Worm (Caenorhabditis elegans): ENCODE data around the gene acp-5.

The acp-5 gene

ce11 chrX:5829175-5829574 lies at the start of gene acp-5:
Gene acp-5 (plus strand): TSS chrX:5829435.
- TF ChIP-seq ets-7 (tag; optimal IDR thresholded peaks at IDR 0.05) = no peak

- TF ChIP-seq ets-7 (tag; optimal IDR thresholded peaks at IDR 0.05) (no peak), F13C5.2 (tag; optimal IDR thresholded peaks at IDR 0.05) (no peak), tbx-11 (GFP tag; IDR thresholded peaks at IDR 0.05) (no peak), aly-1 (tag; optimal IDR thresholded peaks at IDR 0.05) (no peak), tra-4 (tag; optimal IDR thresholded peaks at IDR 0.05) (no peak), hnd-1 (tag; optimal IDR thresholded peaks at IDR 0.05) (no peak), B0310.2 (tag; optimal IDR thresholded peaks at IDR 0.05) (no peak), ceh-36 (tag; optimal IDR thresholded peaks at IDR 0.05) (no peak), tbx-37 (GFP tag; conservative IDR thresholded peaks at IDR 0.05) (no peak), ama-1 (optimal IDR thresholded peaks at IDR 0.05) (no peak), sea-1 (GFP tag; conservative IDR thresholded peaks at IDR 0.05) (no peak), ceh-13 (GFP tag; optimal IDR thresholded peaks at IDR 0.05) (no peak), scrt-1 (GFP tag; IDR thresholded peaks at IDR 0.05) (no peak), hmg-4 (GFP tag; optimal IDR thresholded peaks at IDR 0.05) (no peak), pes-1 (GFP tag; IDR thresholded peaks at IDR 0.05) (no peak), flt-1 (GFP tag; IDR thresholded peaks at IDR 0.05) (no peak), hmbx-1 (tag; optimal IDR thresholded peaks at IDR 0.05) (no peak)
These were observed 48.5 kb upstream of the acp-5 start, which contains the start of gene sft-4 for ce11 chrX:5780672-5781182. Gene sft-4 (minus strand): TSS chrX:5780722.

ce11 chrX:5781294-5781693 lies 47.9 kb upstream of the acp-5 start:
- no peak for TF ChIP-seq ama-1 (optimal IDR thresholded peaks at IDR 0.05)
- no peak for TF ChIP-seq hnd-1 (tag; optimal IDR thresholded peaks at IDR 0.05)
- no peak for TF ChIP-seq hmg-4 (GFP tag; optimal IDR thresholded peaks at IDR 0.05)
- TF ChIP-seq tbx-37 (GFP tag; conservative IDR thresholded peaks at IDR 0.05) = no peak
- no peak for TF ChIP-seq ceh-13 (GFP tag; optimal IDR thresholded peaks at IDR 0.05)
- TF ChIP-seq B0310.2 (tag; optimal IDR thresholded peaks at IDR 0.05) = no peak
- TF ChIP-seq ets-7 (tag; optimal IDR thresholded peaks at IDR 0.05) = no peak
- TF ChIP-seq sea-1 (GFP tag; conservative IDR thresholded peaks at IDR 0.05) = no peak
- no peak for TF ChIP-seq scrt-1 (GFP tag; IDR thresholded peaks at IDR 0.05)

DNA sequence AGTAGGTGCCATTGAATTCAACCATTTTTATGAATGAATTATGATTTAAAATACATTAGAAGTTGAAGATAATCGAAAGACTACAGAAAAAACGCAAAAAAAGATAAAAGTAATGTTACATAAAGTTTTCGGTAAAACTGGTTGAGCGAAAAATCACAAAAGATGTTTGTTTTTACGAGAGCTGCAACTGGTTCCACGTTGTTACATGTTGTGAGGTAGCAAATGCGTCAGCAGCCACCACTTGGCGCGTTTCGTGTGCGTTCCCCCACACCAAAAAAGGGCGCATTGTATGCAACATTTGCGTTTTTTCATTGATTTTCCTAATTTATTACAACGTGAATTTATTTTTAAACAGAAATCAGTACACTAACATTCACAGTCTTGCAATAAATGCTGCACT lies 47.1 kb upstream of the acp-5 start, which contains the start of gene gakh-1:
Gene gakh-1, plus strand, starts transcription at position 347 of the 400 bp plus-strand sequence.
- TF ChIP-seq tra-4 (tag; optimal IDR thresholded peaks at IDR 0.05) = no peak
- TF ChIP-seq hmbx-1 (tag; optimal IDR thresholded peaks at IDR 0.05) = no peak
- TF ChIP-seq hmg-4 (GFP tag; optimal IDR thresholded peaks at IDR 0.05) = no peak
- no peak for TF ChIP-seq ceh-36 (tag; optimal IDR thresholded peaks at IDR 0.05)
- TF ChIP-seq ets-7 (tag; optimal IDR thresholded peaks at IDR 0.05) = no peak
- TF ChIP-seq hnd-1 (tag; optimal IDR thresholded peaks at IDR 0.05) = no peak
- no peak for TF ChIP-seq B0310.2 (tag; optimal IDR thresholded peaks at IDR 0.05)
- TF ChIP-seq F13C5.2 (tag; optimal IDR thresholded peaks at IDR 0.05) = no peak
- TF ChIP-seq flt-1 (GFP tag; IDR thresholded peaks at IDR 0.05) = no peak
- no peak for TF ChIP-seq tbx-11 (GFP tag; IDR thresholded peaks at IDR 0.05)
- no peak for TF ChIP-seq sea-1 (GFP tag; conservative IDR thresholded peaks at IDR 0.05)
- no peak for TF ChIP-seq ceh-13 (GFP tag; optimal IDR thresholded peaks at IDR 0.05)
- no peak for TF ChIP-seq pes-1 (GFP tag; IDR thresholded peaks at IDR 0.05)
- no peak for TF ChIP-seq aly-1 (tag; optimal IDR thresholded peaks at IDR 0.05)
- TF ChIP-seq tbx-37 (GFP tag; conservative IDR thresholded peaks at IDR 0.05) = no peak
- TF ChIP-seq scrt-1 (GFP tag; IDR thresholded peaks at IDR 0.05) = no peak
- no peak for TF ChIP-seq ama-1 (optimal IDR thresholded peaks at IDR 0.05)

DNA sequence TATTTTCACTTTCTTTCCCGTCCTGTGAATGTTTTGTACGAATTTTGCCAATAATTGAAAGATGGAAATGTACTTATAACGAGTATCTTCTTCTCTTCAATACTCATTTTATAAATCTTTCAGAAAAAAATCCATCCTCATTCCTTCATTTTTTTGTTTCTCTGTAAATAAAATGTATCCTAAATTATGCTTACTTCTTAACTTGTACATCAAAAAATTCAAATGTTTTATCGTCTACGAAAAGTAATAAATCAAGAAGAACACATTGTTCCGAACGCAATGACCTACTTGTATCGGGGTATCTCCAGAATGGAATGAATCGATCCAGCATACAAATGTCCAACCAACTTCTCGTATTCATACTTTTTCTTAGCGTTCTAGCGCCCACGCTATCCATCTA lies 43.0 kb upstream of the acp-5 start, which contains the start of gene F46G11.6:
Gene F46G11.6, plus strand, starts transcription at position 301 of the 400 bp plus-strand sequence.
- no peak for TF ChIP-seq pes-1 (GFP tag; IDR thresholded peaks at IDR 0.05)
- no peak for TF ChIP-seq ceh-36 (tag; optimal IDR thresholded peaks at IDR 0.05)
- no peak for TF ChIP-seq ets-7 (tag; optimal IDR thresholded peaks at IDR 0.05)
- no peak for TF ChIP-seq ceh-13 (GFP tag; optimal IDR thresholded peaks at IDR 0.05)
- TF ChIP-seq B0310.2 (tag; optimal IDR thresholded peaks at IDR 0.05) = no peak
- no peak for TF ChIP-seq hmg-4 (GFP tag; optimal IDR thresholded peaks at IDR 0.05)
- no peak for TF ChIP-seq aly-1 (tag; optimal IDR thresholded peaks at IDR 0.05)

ce11 chrX:5787861-5788260 lies 41.4 kb upstream of the acp-5 start, which contains the start of gene F46G11.2:
Gene F46G11.2 (plus strand): TSS chrX:5788161.
- TF ChIP-seq tbx-11 (GFP tag; IDR thresholded peaks at IDR 0.05) = no peak
- no peak for TF ChIP-seq hmg-4 (GFP tag; optimal IDR thresholded peaks at IDR 0.05)
- TF ChIP-seq ceh-13 (GFP tag; optimal IDR thresholded peaks at IDR 0.05) = no peak
- no peak for TF ChIP-seq sea-1 (GFP tag; conservative IDR thresholded peaks at IDR 0.05)
- TF ChIP-seq pes-1 (GFP tag; IDR thresholded peaks at IDR 0.05) = no peak

ce11 chrX:5790915-5791314 lies 38.3 kb upstream of the acp-5 start, which contains the start of gene twnk-1:
Gene twnk-1 (plus strand): TSS chrX:5791215.
- no peak for TF ChIP-seq hnd-1 (tag; optimal IDR thresholded peaks at IDR 0.05)
- TF ChIP-seq tra-4 (tag; optimal IDR thresholded peaks at IDR 0.05) = no peak
- TF ChIP-seq aly-1 (tag; optimal IDR thresholded peaks at IDR 0.05) = no peak
- TF ChIP-seq hmbx-1 (tag; optimal IDR thresholded peaks at IDR 0.05) = no peak
- no peak for TF ChIP-seq B0310.2 (tag; optimal IDR thresholded peaks at IDR 0.05)
- no peak for TF ChIP-seq ets-7 (tag; optimal IDR thresholded peaks at IDR 0.05)
- TF ChIP-seq hmg-4 (GFP tag; optimal IDR thresholded peaks at IDR 0.05) = no peak
- TF ChIP-seq tbx-11 (GFP tag; IDR thresholded peaks at IDR 0.05) = no peak
- TF ChIP-seq ceh-36 (tag; optimal IDR thresholded peaks at IDR 0.05) = no peak
- TF ChIP-seq scrt-1 (GFP tag; IDR thresholded peaks at IDR 0.05) = no peak
- no peak for TF ChIP-seq pes-1 (GFP tag; IDR thresholded peaks at IDR 0.05)
- TF ChIP-seq ama-1 (optimal IDR thresholded peaks at IDR 0.05) = no peak
- TF ChIP-seq F13C5.2 (tag; optimal IDR thresholded peaks at IDR 0.05) = no peak
- TF ChIP-seq ceh-13 (GFP tag; optimal IDR thresholded peaks at IDR 0.05) = no peak
- no peak for TF ChIP-seq flt-1 (GFP tag; IDR thresholded peaks at IDR 0.05)
- no peak for TF ChIP-seq sea-1 (GFP tag; conservative IDR thresholded peaks at IDR 0.05)

DNA sequence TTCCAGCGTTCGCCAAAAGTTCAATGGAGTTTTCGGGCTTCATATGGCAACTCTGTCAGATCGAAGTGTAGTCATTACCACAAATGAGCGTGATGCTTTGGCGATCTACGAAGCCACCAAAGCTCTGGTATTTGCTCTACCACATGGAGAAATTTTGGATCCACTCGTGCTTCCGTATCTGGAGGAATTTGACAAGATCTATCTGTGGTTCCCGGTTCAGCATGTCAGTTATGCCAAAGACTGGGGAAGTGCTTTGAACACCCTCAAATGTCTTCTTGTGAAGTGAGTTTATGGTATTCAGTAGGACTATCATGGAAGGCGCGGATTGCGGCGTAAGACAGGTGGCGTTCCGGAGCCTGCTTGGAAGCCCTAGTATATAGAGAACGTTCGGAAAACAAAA lies 34.8 kb upstream of the acp-5 start:
- TF ChIP-seq B0310.2 (tag; optimal IDR thresholded peaks at IDR 0.05) = no peak

Data from whole organism, early embryonic.